Worm (Caenorhabditis elegans) whole organism, L2 larva: ENCODE data around the gene dyf-2.

Source experiments
- nhr-12 ChIP-seq: fragments of 150-350 bp; optimal IDR thresholded peaks from 2 replicates; lab custom pipeline; 2014; ENCODE audit warnings: missing biosample characterization, missing genetic modification characterization
- snpc-4 ChIP-seq: fragments of 150-350 bp; optimal IDR thresholded peaks from 2 replicates; lab custom pipeline; 2014; ENCODE audit warnings: missing biosample characterization, missing genetic modification characterization

DNA sequence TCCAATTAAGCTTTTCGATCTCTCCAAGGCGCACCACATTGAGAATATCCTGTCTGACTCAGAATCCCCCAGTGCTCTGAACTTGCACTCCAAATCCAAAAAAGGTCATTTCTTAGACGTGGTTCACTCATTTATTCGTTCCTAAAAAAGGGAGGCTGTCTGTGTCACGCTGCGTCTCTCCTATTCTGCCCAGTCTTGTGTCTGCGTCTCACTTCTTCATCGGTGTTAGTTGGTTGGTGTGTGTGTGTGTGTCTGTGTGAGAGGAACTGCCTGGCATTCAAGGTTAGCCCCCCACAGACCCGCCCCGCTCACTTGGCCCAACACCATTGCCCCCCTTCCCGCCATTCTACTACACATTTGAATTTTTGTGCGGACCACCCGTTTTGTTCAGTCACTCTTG is 31.3 kb upstream of the dyf-2 start:
- no peak for TF ChIP-seq nhr-12 (tag; lab: Kevin White, UChicago)
- no peak for TF ChIP-seq snpc-4 (tag; lab: Kevin White, UChicago)
